4 worm cellular contexts compared by ENCODE assay signal in genomic region chrX:1837703-1838102, ce11.
TF ChIP-seq lines count a peak whose summit lies in the region.

No protein-coding gene starts in this region.

TF ChIP-seq in whole organism, L2 larva, 48 proteins besides CTCF, POLR2A, EP300 and RAD21:
- TF ChIP-seq nhr-21 (tag; optimal IDR thresholded peaks at IDR 0.05; lab: Kevin White, UChicago) (peak; percentile 19), Y55F3AM.14 (GFP tag; optimal IDR thresholded peaks at IDR 0.05; lab: Kevin White, UChicago) (peak; percentile 46), ceh-16 (tag; optimal IDR thresholded peaks at IDR 0.05; lab: Kevin White, UChicago) (no peak), nhr-25 (tag; optimal IDR thresholded peaks at IDR 0.05; lab: Kevin White, UChicago) (no peak), lin-11 (tag; optimal IDR thresholded peaks at IDR 0.05; lab: Kevin White, UChicago) (peak; percentile 5), sma-9 (GFP tag; optimal IDR thresholded peaks at IDR 0.05; lab: Kevin White, UChicago) (peak; percentile 49), sma-9 (tag; optimal IDR thresholded peaks at IDR 0.05; lab: Kevin White, UChicago) (no peak), dmd-4 (tag; optimal IDR thresholded peaks at IDR 0.05; lab: Kevin White, UChicago) (no peak), gmeb-1 (tag; optimal IDR thresholded peaks at IDR 0.05; lab: Kevin White, UChicago) (peak; percentile 54), C34F6.9 (tag; optimal IDR thresholded peaks at IDR 0.05; lab: Kevin White, UChicago) (no peak), nhr-129 (tag; optimal IDR thresholded peaks at IDR 0.05; lab: Kevin White, UChicago) (peak; percentile 53), F13H6.1 (tag; optimal IDR thresholded peaks at IDR 0.05; lab: Kevin White, UChicago) (peak; percentile 8), lsy-2 (tag; optimal IDR thresholded peaks at IDR 0.05; lab: Kevin White, UChicago) (peak in 1 of 2 experiments; percentile 44), unc-55 (GFP tag; optimal IDR thresholded peaks at IDR 0.05; lab: Kevin White, UChicago) (peak; percentile 35), sma-3 (GFP tag; optimal IDR thresholded peaks at IDR 0.05; lab: Kevin White, UChicago) (peak; percentile 17)

TF ChIP-seq in whole organism, L4 larva, 104 proteins besides CTCF, POLR2A, EP300 and RAD21 (continues in another document):
- TF ChIP-seq nhr-25 (tag; optimal IDR thresholded peaks at IDR 0.05; lab: Kevin White, UChicago; ENCODE audit: borderline replicate concordance, insufficient read depth) (no peak), madf-5 (GFP tag; IDR thresholded peaks at IDR 0.05; lab: Robert Waterston, UW) (peak; percentile 68 to 69; a peak in 1 of 4 replicates), unc-62 (GFP tag; optimal IDR thresholded peaks at IDR 0.05 in 1 of 2; lab: Kevin White, UChicago) (no peak), unc-62 (tag; optimal IDR thresholded peaks at IDR 0.05; lab: Kevin White, UChicago) (no peak), hmg-1.1 (GFP tag; IDR thresholded peaks at IDR 0.05; lab: Robert Waterston, UW) (peak; percentile 79), spr-3 (GFP tag; optimal IDR thresholded peaks at IDR 0.05; lab: Kevin White, UChicago) (peak; percentile 23), jun-1 (tag; optimal IDR thresholded peaks at IDR 0.05; lab: Kevin White, UChicago) (peak; percentile 9), daf-19 (GFP tag; conservative IDR thresholded peaks at IDR 0.05; lab: Robert Waterston, UW) (no peak), dmd-6 (GFP tag; IDR thresholded peaks at IDR 0.05; lab: Robert Waterston, UW) (peak; percentile 51), ceh-28 (tag; optimal IDR thresholded peaks at IDR 0.05; lab: Kevin White, UChicago) (no peak), nhr-10 (tag; optimal IDR thresholded peaks at IDR 0.05; lab: Kevin White, UChicago) (no peak), zfp-2 (tag; optimal IDR thresholded peaks at IDR 0.05; lab: Kevin White, UChicago) (no peak), ctbp-1 (GFP tag; IDR thresholded peaks at IDR 0.05; lab: Robert Waterston, UW) (peak; percentile 55; the same call in 1 of the 2 replicates), tra-1 (GFP tag; IDR thresholded peaks at IDR 0.05; lab: Robert Waterston, UW) (peak; percentile 86), hif-1 (tag; optimal IDR thresholded peaks at IDR 0.05; lab: Kevin White, UChicago) (peak in 1 of 2 experiments; percentile 54), mxl-3 (GFP tag; optimal IDR thresholded peaks at IDR 0.05; lab: Kevin White, UChicago) (peak; percentile 47), mdt-29 (GFP tag; IDR thresholded peaks at IDR 0.05; lab: Robert Waterston, UW) (no peak), snpc-1.2 (GFP tag; IDR thresholded peaks at IDR 0.05; lab: Robert Waterston, UW) (peak; percentile 84), pqm-1 (tag; optimal IDR thresholded peaks at IDR 0.05; lab: Kevin White, UChicago) (no peak), rbr-2 (tag; optimal IDR thresholded peaks at IDR 0.05; lab: Kevin White, UChicago) (peak; percentile 52), nhr-11 (tag; optimal IDR thresholded peaks at IDR 0.05; lab: Kevin White, UChicago) (no peak), nhr-77 (tag; optimal IDR thresholded peaks at IDR 0.05; lab: Kevin White, UChicago) (no peak), nhr-6 (tag; optimal IDR thresholded peaks at IDR 0.05; lab: Kevin White, UChicago) (no peak), lim-7 (GFP tag; IDR thresholded peaks at IDR 0.05; lab: Robert Waterston, UW) (peak; percentile 91), nhr-102 (tag; optimal IDR thresholded peaks at IDR 0.05; lab: Kevin White, UChicago) (peak; percentile 56), Y105C5A.15 (GFP tag; IDR thresholded peaks at IDR 0.05; lab: Robert Waterston, UW) (0 out of 2 replicates have a peak, but pooled peaks have one; percentile 26)

TF ChIP-seq in whole organism, late embryonic, 69 proteins besides CTCF, POLR2A, EP300 and RAD21 (continues in another document):
- TF ChIP-seq ceh-34 (tag; optimal IDR thresholded peaks at IDR 0.05; lab: Kevin White, UChicago) (peak; percentile 91), pha-2 (tag; optimal IDR thresholded peaks at IDR 0.05; lab: Kevin White, UChicago) (peak; percentile 62), zip-5 (tag; optimal IDR thresholded peaks at IDR 0.05; lab: Kevin White, UChicago) (peak; percentile 5), hlh-30 (tag; optimal IDR thresholded peaks at IDR 0.05; lab: Kevin White, UChicago; ENCODE audit: insufficient read depth) (no peak), unc-42 (tag; optimal IDR thresholded peaks at IDR 0.05; lab: Kevin White, UChicago) (peak; percentile 2), mec-3 (tag; optimal IDR thresholded peaks at IDR 0.05; lab: Kevin White, UChicago; ENCODE audit: borderline replicate concordance) (peak; percentile 62), K02D7.2 (tag; optimal IDR thresholded peaks at IDR 0.05; lab: Kevin White, UChicago) (peak; percentile 75), F13H6.1 (tag; optimal IDR thresholded peaks at IDR 0.05; lab: Kevin White, UChicago) (peak; percentile 53), ceh-31 (tag; optimal IDR thresholded peaks at IDR 0.05; lab: Kevin White, UChicago) (peak; percentile 35), fkh-10 (GFP tag; optimal IDR thresholded peaks at IDR 0.05; lab: Kevin White, UChicago) (no peak), ahr-1 (tag; optimal IDR thresholded peaks at IDR 0.05; lab: Kevin White, UChicago) (peak; percentile 28), odd-2 (tag; optimal IDR thresholded peaks at IDR 0.05; lab: Kevin White, UChicago) (no peak), ceh-48 (tag; optimal IDR thresholded peaks at IDR 0.05; lab: Kevin White, UChicago) (peak; percentile 56), syd-9 (tag; optimal IDR thresholded peaks at IDR 0.05; lab: Kevin White, UChicago) (peak; percentile 54), ama-1 (optimal IDR thresholded peaks at IDR 0.05; lab: Kevin White, UChicago) (no peak), npax-4 (tag; optimal IDR thresholded peaks at IDR 0.05; lab: Kevin White, UChicago) (peak; percentile 21), ceh-30 (tag; optimal IDR thresholded peaks at IDR 0.05; lab: Kevin White, UChicago) (no peak), hlh-13 (GFP tag; optimal IDR thresholded peaks at IDR 0.05; lab: Kevin White, UChicago) (peak; percentile 61), tbx-7 (tag; optimal IDR thresholded peaks at IDR 0.05; lab: Kevin White, UChicago) (no peak), pag-3 (tag; optimal IDR thresholded peaks at IDR 0.05; lab: Kevin White, UChicago; ENCODE audit: borderline replicate concordance) (no peak), gmeb-2 (tag; optimal IDR thresholded peaks at IDR 0.05; lab: Kevin White, UChicago) (peak; percentile 77), ceh-45 (GFP tag; IDR thresholded peaks at IDR 0.05; lab: Robert Waterston, UW) (0 out of 2 replicates have a peak, but pooled peaks have one; percentile 20), dve-1 (tag; optimal IDR thresholded peaks at IDR 0.05; lab: Kevin White, UChicago) (peak; percentile 29), pqm-1 (tag; optimal IDR thresholded peaks at IDR 0.05; lab: Kevin White, UChicago) (peak; percentile 30), nhr-232 (tag; optimal IDR thresholded peaks at IDR 0.05; lab: Kevin White, UChicago) (peak; percentile 58), lim-6 (tag; optimal IDR thresholded peaks at IDR 0.05; lab: Kevin White, UChicago) (no peak), sox-2 (GFP tag; IDR thresholded peaks at IDR 0.05; lab: Robert Waterston, UW) (no peak), eyg-1 (tag; optimal IDR thresholded peaks at IDR 0.05; lab: Kevin White, UChicago) (no peak)

TF ChIP-seq in whole organism, mixed stage, embryonic, 35 proteins besides CTCF, POLR2A, EP300 and RAD21 (continues in another document):
- no peak for TF ChIP-seq lin-13 (tag; optimal IDR thresholded peaks at IDR 0.05; lab: Kevin White, UChicago)
- no peak for TF ChIP-seq mep-1 (tag; optimal IDR thresholded peaks at IDR 0.05; lab: Kevin White, UChicago)
- no peak for TF ChIP-seq nhr-12 (tag; optimal IDR thresholded peaks at IDR 0.05; lab: Kevin White, UChicago)
- TF ChIP-seq unc-120 (tag; optimal IDR thresholded peaks at IDR 0.05; lab: Kevin White, UChicago; ENCODE audit: poor library complexity, severe bottlenecking) = peak; percentile 33
- TF ChIP-seq elt-3 (tag; optimal IDR thresholded peaks at IDR 0.05; lab: Kevin White, UChicago) = no peak
- no peak for TF ChIP-seq unc-62 (GFP tag; optimal IDR thresholded peaks at IDR 0.05; lab: Kevin White, UChicago)
- no peak for TF ChIP-seq mab-5 (tag; optimal IDR thresholded peaks at IDR 0.05; lab: Kevin White, UChicago)
- peak; percentile 77 for TF ChIP-seq drap-1 (GFP tag; optimal IDR thresholded peaks at IDR 0.05; lab: Kevin White, UChicago)
- TF ChIP-seq snpc-4 (tag; optimal IDR thresholded peaks at IDR 0.05; lab: Kevin White, UChicago) = no peak
- TF ChIP-seq elt-1 (tag; optimal IDR thresholded peaks at IDR 0.05; lab: Kevin White, UChicago; ENCODE audit: borderline replicate concordance, insufficient read depth) = no peak
- no peak for TF ChIP-seq ceh-39 (tag; optimal IDR thresholded peaks at IDR 0.05; lab: Kevin White, UChicago)
- TF ChIP-seq nhr-237 (tag; optimal IDR thresholded peaks at IDR 0.05; lab: Kevin White, UChicago) = no peak
- peak; percentile 66 for TF ChIP-seq lin-32 (GFP tag; optimal IDR thresholded peaks at IDR 0.05; lab: Kevin White, UChicago)
- TF ChIP-seq nhr-76 (tag; optimal IDR thresholded peaks at IDR 0.05; lab: Kevin White, UChicago) = no peak
- no peak for TF ChIP-seq blmp-1 (tag; optimal IDR thresholded peaks at IDR 0.05; lab: Kevin White, UChicago)
- TF ChIP-seq zip-8 (tag; optimal IDR thresholded peaks at IDR 0.05; lab: Kevin White, UChicago) = no peak
- peak; percentile 75 for TF ChIP-seq ceh-83 (GFP tag; optimal IDR thresholded peaks at IDR 0.05; lab: Kevin White, UChicago)
- TF ChIP-seq ceh-43 (GFP tag; optimal IDR thresholded peaks at IDR 0.05; lab: Kevin White, UChicago) = peak; percentile 65
- no peak for TF ChIP-seq ztf-11 (tag; optimal IDR thresholded peaks at IDR 0.05; lab: Kevin White, UChicago)
- TF ChIP-seq cnd-1 (tag; optimal IDR thresholded peaks at IDR 0.05; lab: Kevin White, UChicago) = peak; percentile 73
- TF ChIP-seq hlh-1 (tag; optimal IDR thresholded peaks at IDR 0.05; lab: Kevin White, UChicago) = peak; percentile 6
- no peak for TF ChIP-seq unc-39 (tag; optimal IDR thresholded peaks at IDR 0.05; lab: Kevin White, UChicago)
- peak; percentile 86 for TF ChIP-seq sptf-1 (tag; optimal IDR thresholded peaks at IDR 0.05; lab: Kevin White, UChicago)
- TF ChIP-seq flh-1 (GFP tag; optimal IDR thresholded peaks at IDR 0.05; lab: Kevin White, UChicago) = peak; percentile 2
- peak; percentile 59 for TF ChIP-seq mls-2 (tag; optimal IDR thresholded peaks at IDR 0.05; lab: Kevin White, UChicago)
- no peak for TF ChIP-seq ces-1 (GFP tag; optimal IDR thresholded peaks at IDR 0.05; lab: Kevin White, UChicago)
- TF ChIP-seq ham-2 (GFP tag; optimal IDR thresholded peaks at IDR 0.05; lab: Kevin White, UChicago) = peak; percentile 62
- peak; percentile 77 for TF ChIP-seq M03D4.4 (tag; optimal IDR thresholded peaks at IDR 0.05; lab: Kevin White, UChicago)
- no peak for TF ChIP-seq pha-4 (tag; optimal IDR thresholded peaks at IDR 0.05; lab: Kevin White, UChicago)
- no peak for TF ChIP-seq nhr-28 (tag; optimal IDR thresholded peaks at IDR 0.05; lab: Kevin White, UChicago)
- no peak for TF ChIP-seq nhr-2 (tag; optimal IDR thresholded peaks at IDR 0.05; lab: Kevin White, UChicago)
- peak; percentile 8 for TF ChIP-seq tbx-8 (GFP tag; optimal IDR thresholded peaks at IDR 0.05; lab: Kevin White, UChicago)
- TF ChIP-seq sem-2 (GFP tag; optimal IDR thresholded peaks at IDR 0.05; lab: Kevin White, UChicago) = peak; percentile 46
